Worm (Caenorhabditis elegans): ENCODE measurements around the gene unc-78.

DNA sequence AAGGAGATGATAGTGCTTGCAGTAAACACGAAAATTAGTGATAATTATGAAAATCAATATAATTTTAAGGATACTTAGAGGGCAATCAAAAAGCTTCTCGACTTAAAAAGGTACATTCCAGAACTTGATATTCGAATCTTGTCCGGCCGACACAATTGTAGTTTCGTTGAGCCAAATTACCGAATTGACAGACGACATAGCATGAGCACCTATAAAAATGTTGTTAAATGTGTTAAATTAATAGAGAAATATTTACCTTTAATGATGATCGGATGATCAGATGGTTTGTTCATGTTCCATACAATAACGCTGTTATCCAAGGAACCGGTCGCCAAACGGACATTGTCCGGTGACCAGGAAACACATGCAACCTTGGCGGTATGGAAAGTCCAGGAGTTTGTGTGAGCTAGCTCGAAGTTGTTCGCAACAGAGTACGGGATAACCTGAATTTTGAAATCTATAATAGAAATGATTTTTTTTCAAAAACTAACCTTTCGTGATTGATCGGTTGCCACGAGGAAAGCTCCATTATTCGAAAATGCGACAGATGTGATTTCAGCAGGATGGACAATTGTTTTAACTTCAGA lies 2.6 kb downstream of the unc-78 start:
- TF ChIP-seq scrt-1 (GFP tag; IDR thresholded peaks at IDR 0.05): no peak
- no peak for TF ChIP-seq ama-1 (optimal IDR thresholded peaks at IDR 0.05)
- TF ChIP-seq ceh-36 (tag; optimal IDR thresholded peaks at IDR 0.05): no peak
- no peak for TF ChIP-seq B0310.2 (tag; optimal IDR thresholded peaks at IDR 0.05)
- TF ChIP-seq tra-4 (tag; optimal IDR thresholded peaks at IDR 0.05): no peak
- TF ChIP-seq pes-1 (GFP tag; IDR thresholded peaks at IDR 0.05): no peak
- TF ChIP-seq tbx-11 (GFP tag; IDR thresholded peaks at IDR 0.05): no peak
